Comparison of ENCODE assay signal across 4 fruit fly cellular contexts in the genomic region with DNA sequence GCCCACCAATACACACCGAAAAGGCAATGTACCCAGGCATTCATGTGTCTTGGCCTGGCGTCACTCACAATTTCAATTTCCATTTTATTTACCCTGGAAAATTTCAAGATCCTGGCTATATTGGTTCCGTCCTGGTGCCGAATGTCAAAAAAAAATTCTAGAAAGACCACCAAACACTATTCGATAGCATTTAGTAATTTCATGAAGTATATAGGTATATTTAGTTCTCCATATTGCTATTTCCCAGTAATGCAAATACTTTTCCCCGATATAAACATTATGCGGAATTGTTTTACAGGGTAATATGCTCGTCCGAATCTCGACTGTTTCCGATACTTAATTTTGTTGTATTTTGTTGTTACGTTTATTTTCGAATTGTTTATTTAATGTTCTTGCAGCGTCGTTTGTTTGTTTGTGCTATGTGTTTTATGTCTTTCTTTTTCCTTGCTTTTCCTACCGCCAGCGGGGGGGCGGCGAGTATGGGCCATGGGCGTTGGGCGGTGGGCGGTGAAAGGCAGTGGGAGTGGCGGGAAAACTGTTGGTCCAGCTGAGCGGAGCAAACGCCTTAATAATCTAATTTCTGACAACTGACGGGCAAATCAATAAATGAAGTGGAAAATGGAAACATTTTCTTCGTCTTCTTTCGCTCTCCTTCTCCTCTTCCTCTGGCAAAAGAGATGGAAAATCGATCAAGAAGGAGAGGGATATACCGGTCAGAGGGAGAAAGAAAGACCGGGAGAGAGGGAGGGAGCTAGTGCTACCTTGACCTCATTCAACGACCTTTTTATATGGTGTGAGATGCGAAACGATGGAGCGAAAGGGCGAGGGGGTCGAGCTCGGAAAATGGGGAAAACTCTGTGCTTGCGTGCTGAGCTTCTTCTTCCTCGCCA.
TF ChIP-seq lines count a peak whose summit lies in the region.

No protein-coding gene starts in this region.

TF ChIP-seq in whole organism, embryonic, 481 proteins besides CTCF, POLR2A, EP300 and RAD21 (continued from another document and continues in another):
- TF ChIP-seq Sox100B (GFP tag; optimal IDR thresholded peaks at IDR 0.05; lab: Kevin White, UChicago) = peak; percentile 58
- no peak for TF ChIP-seq CG2889 (GFP tag; IDR thresholded peaks at IDR 0.05; lab: Robert Waterston, UW)
- peak; percentile 51 for TF ChIP-seq bcd (GFP tag; optimal IDR thresholded peaks at IDR 0.05; lab: Kevin White, UChicago)
- TF ChIP-seq ham (GFP tag; IDR thresholded peaks at IDR 0.05; lab: Robert Waterston, UW) = no peak
- TF ChIP-seq Spps (tag; optimal IDR thresholded peaks at IDR 0.05; lab: Kevin White, UChicago) = peak; percentile 6
- TF ChIP-seq otp (GFP tag; IDR thresholded peaks at IDR 0.05; lab: Robert Waterston, UW) = 0 out of 3 replicates have a peak, but pooled peaks have one; percentile 19
- TF ChIP-seq Hey (tag; optimal IDR thresholded peaks at IDR 0.05; lab: Kevin White, UChicago) = no peak
- TF ChIP-seq CG15601 (tag; optimal IDR thresholded peaks at IDR 0.05; lab: Kevin White, UChicago) = peak; percentile 54
- TF ChIP-seq seq (GFP tag; IDR thresholded peaks at IDR 0.05; lab: Robert Waterston, UW) = no peak
- TF ChIP-seq cato (GFP tag; optimal IDR thresholded peaks at IDR 0.05; lab: Kevin White, UChicago; ENCODE audit: borderline replicate concordance) = no peak
- no peak for TF ChIP-seq bigmax (GFP tag; optimal IDR thresholded peaks at IDR 0.05; lab: Kevin White, UChicago)
- no peak for TF ChIP-seq sens-2 (GFP tag; IDR thresholded peaks at IDR 0.05; lab: Robert Waterston, UW)
- no peak for TF ChIP-seq CG31224 (GFP tag; IDR thresholded peaks at IDR 0.05; lab: Robert Waterston, UW)
- TF ChIP-seq NFAT (GFP tag; IDR thresholded peaks at IDR 0.05; lab: Robert Waterston, UW) = 0 out of 2 replicates have a peak, but pooled peaks have one; percentile 16
- no peak for TF ChIP-seq CG10274 (GFP tag; optimal IDR thresholded peaks at IDR 0.05; lab: Kevin White, UChicago)
- peak; percentile 49 for TF ChIP-seq CG3838 (GFP tag; optimal IDR thresholded peaks at IDR 0.05; lab: Kevin White, UChicago)
- TF ChIP-seq CG17359 (tag; optimal IDR thresholded peaks at IDR 0.05; lab: Kevin White, UChicago) = peak; percentile 63
- TF ChIP-seq zf30C (GFP tag; optimal IDR thresholded peaks at IDR 0.05; lab: Kevin White, UChicago) = no peak
- TF ChIP-seq CG4424 (GFP tag; optimal IDR thresholded peaks at IDR 0.05; lab: Kevin White, UChicago) = peak; percentile 68
- TF ChIP-seq HmgD (GFP tag; optimal IDR thresholded peaks at IDR 0.05; lab: Kevin White, UChicago) = no peak
- TF ChIP-seq dan (GFP tag; IDR thresholded peaks at IDR 0.05; lab: Robert Waterston, UW) = no peak
- TF ChIP-seq Scr (GFP tag; IDR thresholded peaks at IDR 0.05; lab: Robert Waterston, UW; ENCODE audit: partially characterized antibody) = no peak
- TF ChIP-seq wdn (GFP tag; IDR thresholded peaks at IDR 0.05; lab: Robert Waterston, UW) = 0 out of 2 replicates have a peak, but pooled peaks have one; percentile 14
- TF ChIP-seq Sry-δ (GFP tag; optimal IDR thresholded peaks at IDR 0.05; lab: Kevin White, UChicago) = peak; percentile 11
- TF ChIP-seq oc (tag; optimal IDR thresholded peaks at IDR 0.05; lab: Kevin White, UChicago) = peak; percentile 21
- peak; percentile 29; the same call in 1 of the 2 replicates for TF ChIP-seq wor (GFP tag; IDR thresholded peaks at IDR 0.05; lab: Robert Waterston, UW)
- peak; percentile 76 for TF ChIP-seq CG11504 (tag; optimal IDR thresholded peaks at IDR 0.05; lab: Kevin White, UChicago)
- TF ChIP-seq CG2678 (tag; optimal IDR thresholded peaks at IDR 0.05; lab: Kevin White, UChicago) = peak; percentile 70
- TF ChIP-seq ase (GFP tag; IDR thresholded peaks at IDR 0.05; lab: Robert Waterston, UW) = 0 out of 3 replicates have a peak, but pooled peaks have one; percentile 41

TF ChIP-seq in whole organism, prepupa, 60 proteins besides CTCF, POLR2A, EP300 and RAD21 (continued from another document and continues in another):
- TF ChIP-seq Eip75B (GFP tag; optimal IDR thresholded peaks at IDR 0.05; lab: Kevin White, UChicago) (peak; percentile 61), CG1621 (tag; optimal IDR thresholded peaks at IDR 0.05; lab: Kevin White, UChicago) (no peak), Ets21C (GFP tag; optimal IDR thresholded peaks at IDR 0.05; lab: Kevin White, UChicago) (peak; percentile 44), svp (GFP tag; lab: Kevin White, UChicago) (peak; percentile 81), CG11762 (GFP tag; optimal IDR thresholded peaks at IDR 0.05; lab: Kevin White, UChicago; ENCODE audit: insufficient read depth) (peak; percentile 24), CG10631 (GFP tag; optimal IDR thresholded peaks at IDR 0.05; lab: Kevin White, UChicago) (peak; percentile 25), dac (GFP tag; optimal IDR thresholded peaks at IDR 0.05; lab: Kevin White, UChicago) (peak; percentile 32), salr (GFP tag; optimal IDR thresholded peaks at IDR 0.05; lab: Kevin White, UChicago) (peak in 1 of 2 experiments; percentile 3), lz (GFP tag; optimal IDR thresholded peaks at IDR 0.05; lab: Kevin White, UChicago) (peak; percentile 64), CG6854 (GFP tag; optimal IDR thresholded peaks at IDR 0.05; lab: Kevin White, UChicago) (no peak), vri (GFP tag; optimal IDR thresholded peaks at IDR 0.05; lab: Kevin White, UChicago) (peak; percentile 12), Hr39 (GFP tag; optimal IDR thresholded peaks at IDR 0.05; lab: Kevin White, UChicago) (peak; percentile 73), CG34406 (GFP tag; optimal IDR thresholded peaks at IDR 0.05; lab: Kevin White, UChicago) (peak; percentile 57), Hr38 (GFP tag; optimal IDR thresholded peaks at IDR 0.05; lab: Kevin White, UChicago) (no peak), dsx (GFP tag; optimal IDR thresholded peaks at IDR 0.05; lab: Kevin White, UChicago; ENCODE audit: poor library complexity, severe bottlenecking) (peak; percentile 14), OdsH (GFP tag; optimal IDR thresholded peaks at IDR 0.05; lab: Kevin White, UChicago) (peak; percentile 53), CG10669 (GFP tag; optimal IDR thresholded peaks at IDR 0.05; lab: Kevin White, UChicago) (peak; percentile 39), acj6 (GFP tag; optimal IDR thresholded peaks at IDR 0.05; lab: Kevin White, UChicago) (peak; percentile 58), CG4318 (GFP tag; optimal IDR thresholded peaks at IDR 0.05; lab: Kevin White, UChicago) (peak; percentile 5), CG6163 (GFP tag; IDR thresholded peaks at IDR 0.05; lab: Robert Waterston, UW) (peak; percentile 53; the same call in 1 of the 3 replicates), Gug (GFP tag; IDR thresholded peaks at IDR 0.05; lab: Robert Waterston, UW) (no peak), topi (GFP tag; optimal IDR thresholded peaks at IDR 0.05; lab: Kevin White, UChicago) (peak; percentile 66), eg (GFP tag; IDR thresholded peaks at IDR 0.05; lab: Robert Waterston, UW) (peak; percentile 60; the same call in 2 of the 3 replicates), CG8119 (GFP tag; IDR thresholded peaks at IDR 0.05; lab: Robert Waterston, UW) (peak; percentile 59), CG15336 (GFP tag; IDR thresholded peaks at IDR 0.05; lab: Robert Waterston, UW) (peak; percentile 80), esn (GFP tag; optimal IDR thresholded peaks at IDR 0.05; lab: Kevin White, UChicago) (peak; percentile 67), CG8632 (GFP tag; optimal IDR thresholded peaks at IDR 0.05; lab: Kevin White, UChicago) (peak; percentile 31), fd85E (GFP tag; optimal IDR thresholded peaks at IDR 0.05; lab: Kevin White, UChicago) (no peak), Sox15 (GFP tag; optimal IDR thresholded peaks at IDR 0.05; lab: Kevin White, UChicago) (peak; percentile 20), CG6792 (GFP tag; optimal IDR thresholded peaks at IDR 0.05; lab: Kevin White, UChicago) (peak; percentile 46)

TF ChIP-seq in whole organism, pupa, 21 proteins besides CTCF, POLR2A, EP300 and RAD21 (continued from another document):
- no peak for TF ChIP-seq rn (GFP tag; IDR thresholded peaks at IDR 0.05; lab: Robert Waterston, UW)

TF ChIP-seq in whole organism, wandering third instar larva, 38 proteins besides CTCF, POLR2A, EP300 and RAD21 (continued from another document):
- no peak for TF ChIP-seq CG9705 (GFP tag; optimal IDR thresholded peaks at IDR 0.05; lab: Kevin White, UChicago)
- TF ChIP-seq HLH106 (tag; optimal IDR thresholded peaks at IDR 0.05; lab: Kevin White, UChicago) = peak; percentile 35
- TF ChIP-seq woc (GFP tag; optimal IDR thresholded peaks at IDR 0.05; lab: Kevin White, UChicago) = peak; percentile 23
- TF ChIP-seq usp (GFP tag; optimal IDR thresholded peaks at IDR 0.05; lab: Kevin White, UChicago) = no peak
- no peak for TF ChIP-seq Mio (GFP tag; optimal IDR thresholded peaks at IDR 0.05; lab: Kevin White, UChicago)
- TF ChIP-seq Abd-B (GFP tag; optimal IDR thresholded peaks at IDR 0.05; lab: Kevin White, UChicago) = no peak
- TF ChIP-seq CG32264 (GFP tag; optimal IDR thresholded peaks at IDR 0.05; lab: Kevin White, UChicago) = no peak
- TF ChIP-seq rgr (GFP tag; optimal IDR thresholded peaks at IDR 0.05; lab: Kevin White, UChicago) = peak; percentile 52
- TF ChIP-seq Sp1 (GFP tag; optimal IDR thresholded peaks at IDR 0.05; lab: Kevin White, UChicago) = peak; percentile 35
- TF ChIP-seq sage (GFP tag; optimal IDR thresholded peaks at IDR 0.05; lab: Kevin White, UChicago) = no peak
- no peak for TF ChIP-seq Vsx2 (GFP tag; optimal IDR thresholded peaks at IDR 0.05; lab: Kevin White, UChicago; ENCODE audit: partially characterized antibody)
- TF ChIP-seq dl (GFP tag; optimal IDR thresholded peaks at IDR 0.05; lab: Kevin White, UChicago; ENCODE audit: insufficient read depth in 1 of 2, partially characterized antibody in 2 of 2) = no peak
- peak; percentile 59 for TF ChIP-seq h (GFP tag; optimal IDR thresholded peaks at IDR 0.05; lab: Kevin White, UChicago)
- no peak for TF ChIP-seq Dfd (GFP tag; optimal IDR thresholded peaks at IDR 0.05; lab: Kevin White, UChicago)
- TF ChIP-seq OdsH (GFP tag; optimal IDR thresholded peaks at IDR 0.05; lab: Kevin White, UChicago) = peak; percentile 28
- peak in 1 of 2 experiments; percentile 57 for TF ChIP-seq foxo (GFP tag; optimal IDR thresholded peaks at IDR 0.05; lab: Kevin White, UChicago)
- no peak for TF ChIP-seq tai (GFP tag; optimal IDR thresholded peaks at IDR 0.05; lab: Kevin White, UChicago)
